Worm (Caenorhabditis elegans) whole organism, midembryonic: ENCODE measurements around the gene ceh-1.

Experiments used
- T22C8.4 ChIP-seq: fragments of 200-800 bp; sonication (Bioruptor generic); IDR thresholded peaks from 2 replicates; pipeline ENCODE4 v1.3.6; 2022; ENCODE audit warnings: missing genetic modification characterization, missing compliant biosample characterization
- cog-1 ChIP-seq: sonication (generic microtip); optimal IDR thresholded peaks from 2 replicates; lab custom pipeline; 2016; ENCODE audit warnings: missing genetic modification characterization, missing compliant biosample characterization
- flt-1 ChIP-seq: fragments of 200-800 bp; sonication (Bioruptor generic); IDR thresholded peaks from 2 replicates; pipeline ENCODE4 v1.3.6; 2022; ENCODE audit warnings: missing genetic modification characterization, missing compliant biosample characterization
- med-1 ChIP-seq: sonication (generic microtip); optimal IDR thresholded peaks from 2 replicates; lab custom pipeline; 2017; ENCODE audit warnings: missing genetic modification characterization, mild to moderate bottlenecking, missing compliant biosample characterization, antibody characterized with exemption, missing genetic modification reagents; ENCODE audit not compliant: insufficient read depth
- ref-1 ChIP-seq: fragments of 200-800 bp; sonication (Bioruptor generic); conservative IDR thresholded peaks from 2 replicates; pipeline ENCODE4 v1.3.6; 2022; ENCODE audit warnings: missing genetic modification reagents, missing genetic modification characterization, missing compliant biosample characterization
- tab-1 ChIP-seq: fragments of 200-800 bp; sonication (Bioruptor generic); IDR thresholded peaks from 2 replicates; pipeline ENCODE4 v1.3.6; 2022; ENCODE audit warnings: missing genetic modification characterization, missing compliant biosample characterization
- ztf-23 ChIP-seq: fragments of 200-800 bp; sonication (Bioruptor generic); IDR thresholded peaks from 2 replicates; pipeline ENCODE4 v1.3.6; 2022; ENCODE audit warnings: missing genetic modification reagents, missing genetic modification characterization, missing compliant biosample characterization
- ztf-29 ChIP-seq: fragments of 200-800 bp; sonication (Bioruptor generic); IDR thresholded peaks from 2 replicates; pipeline ENCODE4 v1.3.6; 2022; ENCODE audit warnings: missing genetic modification reagents, missing genetic modification characterization, missing compliant biosample characterization

DNA sequence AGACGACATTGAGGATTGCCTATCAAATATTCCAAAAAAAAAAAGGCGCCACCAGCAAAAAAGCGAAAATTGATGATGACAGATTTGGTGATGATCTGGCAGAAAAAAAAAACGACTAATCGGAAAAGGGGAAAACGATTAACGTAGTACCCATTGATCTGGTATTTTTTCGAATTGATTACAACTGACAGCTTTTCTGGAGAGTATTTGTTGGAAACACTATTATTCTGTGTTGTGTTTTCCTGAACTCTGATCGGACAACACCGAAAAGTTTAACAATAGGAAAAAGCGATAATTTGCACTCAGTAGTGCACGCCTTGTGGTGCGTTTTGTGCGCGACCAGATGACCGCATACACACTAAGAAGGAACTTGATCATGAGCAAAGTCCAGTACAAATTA, 10.7 kb upstream of the ceh-1 start:
- no peak for TF ChIP-seq tab-1 (GFP tag; lab: Robert Waterston, UW)
- no peak for TF ChIP-seq ztf-23 (GFP tag; lab: Robert Waterston, UW)
- TF ChIP-seq ref-1 (GFP tag; lab: Robert Waterston, UW) = no peak
- no peak for TF ChIP-seq med-1 (GFP tag; lab: Kevin White, UChicago)
- TF ChIP-seq flt-1 (GFP tag; lab: Robert Waterston, UW) = no peak
- no peak for TF ChIP-seq cog-1 (tag; lab: Kevin White, UChicago)
- TF ChIP-seq ztf-29 = no peak
- no peak for TF ChIP-seq T22C8.4
